Fruit fly (Drosophila melanogaster) whole organism, embryonic: Measurements from ENCODE around the gene CG13377.

Source experiments
- B-H2 ChIP-seq: fragments of 200-800 bp; sonication (Bioruptor generic); optimal IDR thresholded peaks from 2 replicates; lab custom pipeline; 2018; ENCODE audit warnings: missing biosample characterization, mild to moderate bottlenecking, missing genetic modification characterization
- CG10209 ChIP-seq: fragments of 200-800 bp; sonication (Bioruptor generic); optimal IDR thresholded peaks from 3 replicates; lab custom pipeline; 2017; ENCODE audit warnings: missing biosample characterization, mild to moderate bottlenecking, missing genetic modification characterization, missing genetic modification reagents
- CG12219 ChIP-seq: fragments of 200-800 bp; sonication (Bioruptor generic); optimal IDR thresholded peaks from 3 replicates; lab custom pipeline; 2018; ENCODE audit warnings: missing biosample characterization, mild to moderate bottlenecking, missing genetic modification characterization
- CG13424 ChIP-seq: fragments of 200-800 bp; sonication (Bioruptor generic); optimal IDR thresholded peaks from 2 replicates; lab custom pipeline; 2019; ENCODE audit warnings: missing biosample characterization, mild to moderate bottlenecking, missing genetic modification characterization, moderate library complexity
- CG14050 ChIP-seq: fragments of 200-800 bp; sonication (Bioruptor generic); IDR thresholded peaks from 3 replicates; pipeline ENCODE4 v1.3.6; 2022; ENCODE audit warnings: missing biosample characterization, missing genetic modification characterization
- CG1529 ChIP-seq: fragments of 200-800 bp; sonication (Bioruptor generic); optimal IDR thresholded peaks from 3 replicates; lab custom pipeline; 2018; ENCODE audit warnings: missing biosample characterization, missing genetic modification characterization
- CG15479 ChIP-seq: fragments of 200-800 bp; sonication (Bioruptor generic); optimal IDR thresholded peaks from 3 replicates; lab custom pipeline; 2019; ENCODE audit warnings: missing biosample characterization, mild to moderate bottlenecking, missing genetic modification characterization, moderate library complexity
- CG16815 ChIP-seq: fragments of 200-800 bp; sonication (Bioruptor generic); optimal IDR thresholded peaks from 3 replicates; lab custom pipeline; 2017; ENCODE audit warnings: missing biosample characterization, mild to moderate bottlenecking, missing genetic modification characterization
- CG18476 ChIP-seq: fragments of 200-800 bp; sonication (Bioruptor generic); optimal IDR thresholded peaks from 2 replicates; lab custom pipeline; 2016; ENCODE audit warnings: missing biosample characterization, mild to moderate bottlenecking, missing genetic modification characterization
- CG2116 ChIP-seq: fragments of 200-800 bp; sonication (Bioruptor generic); optimal IDR thresholded peaks from 3 replicates; lab custom pipeline; 2018; ENCODE audit warnings: missing biosample characterization, mild to moderate bottlenecking, missing genetic modification characterization
- CG2120 ChIP-seq: fragments of 200-800 bp; sonication (Bioruptor generic); optimal IDR thresholded peaks from 3 replicates; lab custom pipeline; 2016; ENCODE audit warnings: missing biosample characterization, missing genetic modification characterization
- CG32767 ChIP-seq: fragments of 200-800 bp; sonication (Bioruptor generic); IDR thresholded peaks from 2 replicates; pipeline ENCODE4 v1.3.6; 2022; ENCODE audit warnings: missing biosample characterization, missing genetic modification characterization
- CG34422 ChIP-seq: fragments of 200-800 bp; sonication (Bioruptor generic); IDR thresholded peaks from 3 replicates; pipeline ENCODE4 v1.3.6; 2022; ENCODE audit warnings: missing biosample characterization, missing genetic modification characterization
- CG3847 ChIP-seq: fragments of 200-800 bp; sonication (Bioruptor generic); IDR thresholded peaks from 2 replicates; pipeline ENCODE4 v1.3.6; 2022; ENCODE audit warnings: missing biosample characterization, missing genetic modification characterization
- CG6272 ChIP-seq: fragments of 200-800 bp; sonication (Bioruptor generic); IDR thresholded peaks from 2 replicates; pipeline ENCODE4 v1.3.6; 2022; ENCODE audit warnings: missing biosample characterization, missing genetic modification characterization
- CG6689 ChIP-seq: fragments of 200-800 bp; sonication (Bioruptor generic); IDR thresholded peaks from 2 replicates; pipeline ENCODE4 v1.3.6; 2022; ENCODE audit warnings: missing biosample characterization, missing genetic modification characterization
- CG6854 ChIP-seq: fragments of 200-800 bp; sonication (Bioruptor generic); optimal IDR thresholded peaks from 3 replicates; lab custom pipeline; 2017; ENCODE audit warnings: missing biosample characterization, mild to moderate bottlenecking, missing genetic modification characterization
- CG8290 ChIP-seq, 3 experiments: fragments of 200-800 bp; sonication (Bioruptor generic); optimal IDR thresholded peaks; 2 replicates each; lab custom pipeline; 2016 to 2019; ENCODE audit warnings: missing biosample characterization in 3 of 3, missing genetic modification characterization in 3 of 3, mild to moderate bottlenecking in 2 of 3, moderate library complexity in 1 of 3
- CG8924 ChIP-seq: fragments of 200-800 bp; optimal IDR thresholded peaks from 3 replicates; lab custom pipeline; 2019; ENCODE audit warnings: missing biosample characterization, mild to moderate bottlenecking, missing genetic modification characterization, moderate library complexity
- D19A ChIP-seq: fragments of 200-800 bp; optimal IDR thresholded peaks from 3 replicates; lab custom pipeline; 2019; ENCODE audit warnings: missing biosample characterization, mild to moderate bottlenecking, missing genetic modification characterization, moderate library complexity
- Gug ChIP-seq: fragments of 200-800 bp; sonication (Bioruptor generic); IDR thresholded peaks from 4 replicates; pipeline ENCODE4 v1.3.6; 2022; ENCODE audit warnings: missing biosample characterization, missing genetic modification characterization
- H15 ChIP-seq: fragments of 200-800 bp; sonication (Bioruptor generic); IDR thresholded peaks from 3 replicates; pipeline ENCODE4 v1.3.6; 2022; ENCODE audit warnings: missing biosample characterization, missing genetic modification characterization
- Hand ChIP-seq: fragments of 200-800 bp; sonication (Bioruptor generic); optimal IDR thresholded peaks from 2 replicates; lab custom pipeline; 2017; ENCODE audit warnings: mild to moderate bottlenecking, missing biosample characterization, missing genetic modification reagents, missing genetic modification characterization
- HmgD ChIP-seq: fragments of 200-800 bp; sonication (Bioruptor generic); optimal IDR thresholded peaks from 3 replicates; lab custom pipeline; 2016; ENCODE audit warnings: missing biosample characterization, missing genetic modification characterization
- Meics ChIP-seq: fragments of 200-800 bp; sonication (Bioruptor generic); optimal IDR thresholded peaks from 2 replicates; lab custom pipeline; 2017; ENCODE audit warnings: missing biosample characterization, mild to moderate bottlenecking, missing genetic modification characterization
- Mes4 ChIP-seq: fragments of 200-800 bp; sonication (Bioruptor generic); optimal IDR thresholded peaks from 2 replicates; lab custom pipeline; 2016; ENCODE audit warnings: missing biosample characterization, missing genetic modification characterization
- Myb ChIP-seq: fragments of 200-800 bp; sonication (Bioruptor generic); optimal IDR thresholded peaks from 2 replicates; lab custom pipeline; 2016; ENCODE audit warnings: missing biosample characterization, missing genetic modification characterization
- NFAT ChIP-seq: fragments of 200-800 bp; sonication (Bioruptor generic); IDR thresholded peaks from 2 replicates; pipeline ENCODE4 v1.3.6; 2022; ENCODE audit warnings: missing biosample characterization, missing genetic modification characterization
- Neu2 ChIP-seq: fragments of 200-800 bp; sonication (Bioruptor generic); optimal IDR thresholded peaks from 3 replicates; lab custom pipeline; 2016; ENCODE audit warnings: missing biosample characterization, missing genetic modification characterization, borderline replicate concordance
- TFAM ChIP-seq: fragments of 200-800 bp; sonication (Bioruptor generic); optimal IDR thresholded peaks from 2 replicates; lab custom pipeline; 2017; ENCODE audit warnings: missing biosample characterization, missing genetic modification characterization, inconsistent platforms
- Trl ChIP-seq, 3 experiments: fragments of >200 bp in 2 of 3; fragments of 200-800 bp in 1 of 3; sonication (Bioruptor generic) in 1 of 3; optimal IDR thresholded peaks; 2 replicates in 1 of 3; 3 replicates in 2 of 3; lab custom pipeline; 2016 to 2017; ENCODE audit warnings: missing biosample characterization in 1 of 3, missing genetic modification characterization in 1 of 3
- ato ChIP-seq: fragments of 200-800 bp; sonication (Bioruptor generic); IDR thresholded peaks from 2 replicates; pipeline ENCODE4 v1.3.6; 2022; ENCODE audit warnings: missing biosample characterization, missing genetic modification characterization; ENCODE audit not compliant: partially characterized antibody
- caup ChIP-seq: fragments of 200-800 bp; sonication (Bioruptor generic); optimal IDR thresholded peaks from 3 replicates; lab custom pipeline; 2017; ENCODE audit warnings: missing biosample characterization, mild to moderate bottlenecking, missing genetic modification characterization, moderate library complexity; ENCODE audit not compliant: severe bottlenecking
- chif ChIP-seq, 2 experiments: fragments of 200-800 bp; sonication (Bioruptor generic); optimal IDR thresholded peaks; 3 replicates each; lab custom pipeline; 2016; ENCODE audit warnings: missing biosample characterization in 2 of 2, missing genetic modification characterization in 2 of 2
- chinmo ChIP-seq: fragments of 200-800 bp; sonication (Bioruptor generic); IDR thresholded peaks from 4 replicates; pipeline ENCODE4 v1.3.6; 2022; ENCODE audit warnings: missing biosample characterization, missing genetic modification characterization; ENCODE audit not compliant: partially characterized antibody
- crol ChIP-seq: fragments of 200-800 bp; sonication (Bioruptor generic); IDR thresholded peaks from 2 replicates; pipeline ENCODE4 v1.3.6; 2022; ENCODE audit warnings: missing biosample characterization, missing genetic modification characterization
- dan ChIP-seq: fragments of 200-800 bp; sonication (Bioruptor generic); IDR thresholded peaks from 2 replicates; pipeline ENCODE4 v1.3.6; 2022; ENCODE audit warnings: missing biosample characterization, missing genetic modification characterization
- dmrt99B ChIP-seq: fragments of 200-800 bp; sonication (Bioruptor generic); optimal IDR thresholded peaks from 2 replicates; lab custom pipeline; 2018; ENCODE audit warnings: missing biosample characterization, mild to moderate bottlenecking, missing genetic modification characterization, moderate library complexity
- dysf ChIP-seq: fragments of 200-800 bp; sonication (Bioruptor generic); IDR thresholded peaks from 3 replicates; pipeline ENCODE4 v1.3.6; 2022; ENCODE audit warnings: missing biosample characterization, missing genetic modification characterization
- fd64A ChIP-seq: fragments of 200-800 bp; sonication (Bioruptor generic); optimal IDR thresholded peaks from 3 replicates; lab custom pipeline; 2018; ENCODE audit warnings: missing biosample characterization, mild to moderate bottlenecking, missing genetic modification characterization
- ftz-f1 ChIP-seq: fragments of 200-800 bp; sonication (Bioruptor generic); optimal IDR thresholded peaks from 2 replicates; lab custom pipeline; 2016; ENCODE audit warnings: missing biosample characterization, missing genetic modification characterization
- grn ChIP-seq: fragments of 200-800 bp; sonication (Bioruptor generic); optimal IDR thresholded peaks from 3 replicates; lab custom pipeline; 2017; ENCODE audit warnings: missing biosample characterization, missing genetic modification characterization
- gro ChIP-seq: fragments of 200-800 bp; sonication (Bioruptor generic); optimal IDR thresholded peaks from 2 replicates; lab custom pipeline; 2016; ENCODE audit warnings: missing biosample characterization, missing genetic modification characterization
- jing ChIP-seq: fragments of 200-800 bp; sonication (Bioruptor generic); optimal IDR thresholded peaks from 2 replicates; lab custom pipeline; 2018; ENCODE audit warnings: missing biosample characterization, mild to moderate bottlenecking, missing genetic modification characterization
- jumu ChIP-seq: fragments of 200-800 bp; sonication (Bioruptor generic); optimal IDR thresholded peaks from 3 replicates; lab custom pipeline; 2016; ENCODE audit warnings: missing biosample characterization, missing genetic modification characterization
- nmo ChIP-seq: fragments of 200-800 bp; sonication (Bioruptor generic); optimal IDR thresholded peaks from 2 replicates; lab custom pipeline; 2018; ENCODE audit warnings: missing biosample characterization, mild to moderate bottlenecking, missing genetic modification characterization, moderate library complexity
- pan ChIP-seq, 4 experiments: fragments of >200 bp in 3 of 4; fragments of 200-800 bp in 1 of 4; sonication (Bioruptor generic) in 1 of 4; optimal IDR thresholded peaks in 3 of 4; IDR thresholded peaks in 1 of 4; 2 replicates each; pipeline versions ENCODE4 v1.3.6 to Lab custom; 2017 to 2022; ENCODE audit warnings: missing biosample characterization in 2 of 4, missing genetic modification characterization in 2 of 4, mixed read lengths in 1 of 4
- sug ChIP-seq: fragments of 200-800 bp; optimal IDR thresholded peaks from 2 replicates; lab custom pipeline; 2019; ENCODE audit warnings: missing biosample characterization, mild to moderate bottlenecking, missing genetic modification characterization, moderate library complexity
- trem ChIP-seq: fragments of 200-800 bp; optimal IDR thresholded peaks from 3 replicates; lab custom pipeline; 2019; ENCODE audit warnings: missing biosample characterization, mild to moderate bottlenecking, missing genetic modification characterization, moderate library complexity
- usp ChIP-seq: fragments of >200 bp; optimal IDR thresholded peaks from 2 replicates; lab custom pipeline; 2017; ENCODE audit warnings: missing biosample characterization, missing genetic modification characterization

The CG13377 gene

dm6 chrX:245802-246201, 18.0 kb downstream of the CG13377 start, which contains the start of the genes CG3038 and G9a (continued):
- TF ChIP-seq dmrt99B (tag; lab: Kevin White, UChicago) = no peak
- TF ChIP-seq grn (GFP tag; lab: Kevin White, UChicago) = peak; percentile 17
- no peak for TF ChIP-seq TFAM (GFP tag; lab: Kevin White, UChicago)
- no peak for TF ChIP-seq H15 (GFP tag; lab: Robert Waterston, UW)
- no peak for TF ChIP-seq dysf (GFP tag; lab: Robert Waterston, UW)
- peak; percentile 8 for TF ChIP-seq CG18476 (GFP tag; lab: Kevin White, UChicago)
- TF ChIP-seq CG16815 (GFP tag; lab: Kevin White, UChicago) = no peak
- no peak for TF ChIP-seq dan (GFP tag; lab: Robert Waterston, UW)
- TF ChIP-seq chinmo (GFP tag; lab: Robert Waterston, UW) = no peak
- no peak for TF ChIP-seq D19A (tag; lab: Kevin White, UChicago)
- TF ChIP-seq crol = no peak
- TF ChIP-seq caup (GFP tag; lab: Kevin White, UChicago) = peak; percentile 45
- no peak for TF ChIP-seq CG34422 (GFP tag; lab: Robert Waterston, UW)
- no peak for TF ChIP-seq usp (GFP tag; lab: Kevin White, UChicago)
- peak; percentile 59 for TF ChIP-seq HmgD (GFP tag; lab: Kevin White, UChicago)
- no peak for TF ChIP-seq CG3847
- peak; percentile 31 for TF ChIP-seq jumu (GFP tag; lab: Kevin White, UChicago)
- TF ChIP-seq gro (GFP tag; lab: Kevin White, UChicago) = peak; percentile 24
- no peak for TF ChIP-seq pan (optimal IDR thresholded peaks at IDR 0.05; lab: Kevin White, UChicago)
- no peak for TF ChIP-seq pan (GFP tag; optimal IDR thresholded peaks at IDR 0.05 in 1 of 2, IDR thresholded peaks at IDR 0.05 in 1 of 2)
- peak; percentile 30 for TF ChIP-seq CG6854 (GFP tag; lab: Kevin White, UChicago)
- no peak for TF ChIP-seq CG32767 (GFP tag; lab: Robert Waterston, UW)
- TF ChIP-seq CG2116 (GFP tag; lab: Kevin White, UChicago) = peak; percentile 97
- peak; percentile 22 for TF ChIP-seq CG1529 (GFP tag; lab: Kevin White, UChicago)
- no peak for TF ChIP-seq CG15479 (GFP tag; lab: Kevin White, UChicago)
- TF ChIP-seq Meics = no peak
- TF ChIP-seq CG2120 = peak; percentile 47
- peak; percentile 73 for TF ChIP-seq CG8924 (tag; lab: Kevin White, UChicago)
- no peak for TF ChIP-seq Neu2
- TF ChIP-seq fd64A (GFP tag; lab: Kevin White, UChicago) = no peak
- peak in 1 of 2 experiments; percentile 21 for TF ChIP-seq chif (GFP tag; optimal IDR thresholded peaks at IDR 0.05; lab: Kevin White, UChicago)
- peak; percentile 48 for TF ChIP-seq sug (tag; lab: Kevin White, UChicago)
- TF ChIP-seq B-H2 (GFP tag; lab: Kevin White, UChicago) = peak; percentile 48
- TF ChIP-seq Mes4 = peak; percentile 25
- TF ChIP-seq Trl (optimal IDR thresholded peaks at IDR 0.05; lab: Kevin White, UChicago) = no peak
- TF ChIP-seq Trl (GFP tag; optimal IDR thresholded peaks at IDR 0.05; lab: Kevin White, UChicago) = peak; percentile 45
- TF ChIP-seq Myb (GFP tag; lab: Kevin White, UChicago) = peak; percentile 79
- TF ChIP-seq CG12219 (GFP tag; lab: Kevin White, UChicago) = no peak
- TF ChIP-seq NFAT (GFP tag; lab: Robert Waterston, UW) = no peak
- TF ChIP-seq CG6272 (GFP tag; lab: Robert Waterston, UW) = peak; percentile 59; the same call in 1 of the 2 replicates
- peak; percentile 26; the same call in 1 of the 4 replicates for TF ChIP-seq Gug
- TF ChIP-seq ftz-f1 (GFP tag; lab: Kevin White, UChicago) = peak; percentile 34
- TF ChIP-seq Hand (GFP tag; lab: Kevin White, UChicago) = peak; percentile 0
- TF ChIP-seq jing (GFP tag; lab: Kevin White, UChicago) = no peak
- TF ChIP-seq CG13424 (tag; lab: Kevin White, UChicago) = peak; percentile 17
- peak; percentile 72 for TF ChIP-seq nmo (GFP tag; lab: Kevin White, UChicago)
- TF ChIP-seq CG8290 (GFP tag; optimal IDR thresholded peaks at IDR 0.05; lab: Kevin White, UChicago) = peak; percentile 44
- TF ChIP-seq CG8290 (tag; optimal IDR thresholded peaks at IDR 0.05; lab: Kevin White, UChicago) = peak; percentile 47 to 81
- TF ChIP-seq CG6689 (GFP tag; lab: Robert Waterston, UW) = no peak
- peak; percentile 87 for TF ChIP-seq trem (tag; lab: Kevin White, UChicago)
- peak; percentile 9 for TF ChIP-seq CG10209 (GFP tag; lab: Kevin White, UChicago)
- no peak for TF ChIP-seq ato (GFP tag; lab: Robert Waterston, UW)
- TF ChIP-seq CG14050 (GFP tag; lab: Robert Waterston, UW) = no peak
